Worm (Caenorhabditis elegans) whole organism, L2 larva: ENCODE data around the gene saeg-2.

Source experiments
- egl-27 ChIP-seq: sonication (generic microtip); optimal IDR thresholded peaks from 3 replicates; lab custom pipeline; 2017; ENCODE audit warnings: missing biosample characterization, missing genetic modification reagents, missing genetic modification characterization
- lsy-2 ChIP-seq, 2 experiments: fragments of 150-350 bp in 1 of 2; sonication (generic microtip) in 1 of 2; optimal IDR thresholded peaks; 2 replicates each; lab custom pipeline; 2014 to 2017; ENCODE audit warnings: missing biosample characterization in 2 of 2, missing genetic modification characterization in 2 of 2
- nhr-12 ChIP-seq: fragments of 150-350 bp; optimal IDR thresholded peaks from 2 replicates; lab custom pipeline; 2014; ENCODE audit warnings: missing biosample characterization, missing genetic modification characterization
- snpc-4 ChIP-seq: fragments of 150-350 bp; optimal IDR thresholded peaks from 2 replicates; lab custom pipeline; 2014; ENCODE audit warnings: missing biosample characterization, missing genetic modification characterization
- zag-1 ChIP-seq: fragments of 150-350 bp; optimal IDR thresholded peaks from 2 replicates; lab custom pipeline; 2014; ENCODE audit warnings: missing biosample characterization, missing genetic modification characterization
- ztf-1 ChIP-seq: fragments of 200-800 bp; sonication (Bioruptor generic); conservative IDR thresholded peaks from 2 replicates; pipeline ENCODE4 v1.3.6; 2022; ENCODE audit warnings: missing genetic modification characterization, missing compliant biosample characterization

- TF ChIP-seq ztf-1 (GFP tag; lab: Robert Waterston, UW) (no peak), zag-1 (tag; lab: Kevin White, UChicago) (no peak), nhr-12 (no peak), egl-27 (tag; lab: Kevin White, UChicago) (no peak), snpc-4 (tag; lab: Kevin White, UChicago) (no peak), lsy-2 (tag; optimal IDR thresholded peaks at IDR 0.05; lab: Kevin White, UChicago) (no peak)
These were observed 3.9 kb upstream of the saeg-2 start, which contains the start of gene T23G5.2 for ce11 chrIII:9236228-9236627.
